Worm (Caenorhabditis elegans) whole organism, L4 larva: ENCODE results near the gene srh-39.

Experiments
- F37D6.2 ChIP-seq: sonication (generic microtip); optimal IDR thresholded peaks from 2 replicates; lab custom pipeline; 2016; ENCODE audit warnings: mild to moderate bottlenecking, missing genetic modification characterization, missing compliant biosample characterization
- F44E2.7 ChIP-seq: fragments of 200-800 bp; sonication (Bioruptor generic); IDR thresholded peaks from 2 replicates; pipeline ENCODE4 v2.1.2; 2022; ENCODE audit warnings: missing genetic modification characterization, missing compliant biosample characterization
- T20F7.1 ChIP-seq: fragments of 200-800 bp; sonication (Bioruptor generic); optimal IDR thresholded peaks from 2 replicates; lab custom pipeline; 2018; ENCODE audit warnings: mild to moderate bottlenecking, missing genetic modification characterization, missing compliant biosample characterization
- Y5F2A.4 ChIP-seq: fragments of 200-800 bp; sonication (Bioruptor generic); optimal IDR thresholded peaks from 2 replicates; lab custom pipeline; 2018; ENCODE audit warnings: mild to moderate bottlenecking, missing genetic modification characterization, missing compliant biosample characterization
- ZK337.2 ChIP-seq: fragments of 200-800 bp; sonication (Bioruptor generic); IDR thresholded peaks from 2 replicates; pipeline ENCODE4 v1.3.6; 2022; ENCODE audit warnings: missing genetic modification reagents, missing genetic modification characterization, missing compliant biosample characterization
- ZK546.5 ChIP-seq, 2 experiments: sonication (generic microtip); optimal IDR thresholded peaks; 2 replicates each; lab custom pipeline; 2017; ENCODE audit warnings: missing biosample characterization in 2 of 2, missing genetic modification characterization in 2 of 2
- aly-2 ChIP-seq: sonication (generic microtip); optimal IDR thresholded peaks from 2 replicates; lab custom pipeline; 2018; ENCODE audit warnings: missing biosample characterization, missing genetic modification characterization
- ceh-28 ChIP-seq: fragments of 150-350 bp; optimal IDR thresholded peaks from 2 replicates; lab custom pipeline; 2014; ENCODE audit warnings: missing biosample characterization, missing genetic modification reagents, missing genetic modification characterization
- ceh-44 ChIP-seq: fragments of 200-800 bp; sonication (Bioruptor generic); IDR thresholded peaks from 2 replicates; pipeline ENCODE4 v1.3.6; 2022; ENCODE audit warnings: missing genetic modification reagents, missing genetic modification characterization, missing compliant biosample characterization
- ceh-62 ChIP-seq: sonication (generic microtip); optimal IDR thresholded peaks from 2 replicates; lab custom pipeline; 2017; ENCODE audit warnings: missing biosample characterization, missing genetic modification characterization
- ces-1 ChIP-seq: fragments of 150-350 bp; sonication (generic microtip); optimal IDR thresholded peaks from 4 replicates; lab custom pipeline; 2014; ENCODE audit warnings: missing biosample characterization, missing genetic modification reagents, missing genetic modification characterization
- daf-19 ChIP-seq: fragments of 200-800 bp; sonication (Bioruptor generic); conservative IDR thresholded peaks from 2 replicates; pipeline ENCODE4 v1.3.6; 2022; ENCODE audit warnings: missing genetic modification characterization, missing compliant biosample characterization
- dmd-6 ChIP-seq: fragments of 200-800 bp; sonication (Bioruptor generic); IDR thresholded peaks from 2 replicates; pipeline ENCODE4 v1.3.6; 2022; ENCODE audit warnings: missing genetic modification reagents, missing genetic modification characterization, missing compliant biosample characterization
- dve-1 ChIP-seq: sonication (generic microtip); optimal IDR thresholded peaks from 2 replicates; lab custom pipeline; 2017; ENCODE audit warnings: antibody characterized with exemption, mild to moderate bottlenecking, missing genetic modification characterization, missing compliant biosample characterization; ENCODE audit not compliant: insufficient read depth
- egl-43 ChIP-seq: fragments of 200-800 bp; sonication (Bioruptor generic); IDR thresholded peaks from 2 replicates; pipeline ENCODE4 v1.3.6; 2022; ENCODE audit warnings: missing genetic modification reagents, missing genetic modification characterization, missing compliant biosample characterization
- fos-1 ChIP-seq: fragments of 150-350 bp; optimal IDR thresholded peaks from 2 replicates; lab custom pipeline; 2014; ENCODE audit warnings: missing biosample characterization, missing genetic modification characterization
- gei-8 ChIP-seq: fragments of 200-800 bp; sonication (Bioruptor generic); optimal IDR thresholded peaks from 2 replicates; lab custom pipeline; 2018; ENCODE audit warnings: mild to moderate bottlenecking, missing genetic modification characterization, missing compliant biosample characterization
- hlh-11 ChIP-seq: fragments of 200-800 bp; sonication (Bioruptor generic); optimal IDR thresholded peaks from 2 replicates; lab custom pipeline; 2018; ENCODE audit warnings: mild to moderate bottlenecking, missing genetic modification characterization, missing compliant biosample characterization
- hmg-1.1 ChIP-seq: fragments of 200-800 bp; sonication (Bioruptor generic); IDR thresholded peaks from 2 replicates; pipeline ENCODE4 v1.3.6; 2022; ENCODE audit warnings: missing genetic modification reagents, missing genetic modification characterization, missing compliant biosample characterization
- lin-1 ChIP-seq: fragments of 200-800 bp; sonication (Bioruptor generic); IDR thresholded peaks from 2 replicates; pipeline ENCODE4 v1.3.6; 2022; ENCODE audit warnings: missing genetic modification reagents, missing genetic modification characterization, missing compliant biosample characterization
- lin-13 ChIP-seq: fragments of 150-350 bp; optimal IDR thresholded peaks from 2 replicates; lab custom pipeline; 2014; ENCODE audit warnings: missing biosample characterization, missing genetic modification reagents, missing genetic modification characterization
- lin-15B ChIP-seq: fragments of 150-350 bp; sonication (generic microtip); optimal IDR thresholded peaks from 3 replicates; lab custom pipeline; 2014; ENCODE audit warnings: missing biosample characterization, missing genetic modification characterization
- lin-38 ChIP-seq: fragments of 200-800 bp; sonication (Bioruptor generic); IDR thresholded peaks from 2 replicates; pipeline ENCODE4 v1.3.6; 2022; ENCODE audit warnings: missing genetic modification reagents, missing genetic modification characterization, missing compliant biosample characterization
- madf-5 ChIP-seq, 2 experiments: fragments of 200-800 bp; sonication (Bioruptor generic); IDR thresholded peaks; 2 replicates each; pipeline ENCODE4 v1.3.6; 2022; ENCODE audit warnings: missing compliant biosample characterization in 2 of 2, missing genetic modification characterization in 2 of 2
- mdl-1 ChIP-seq, 2 experiments: fragments of 150-350 bp in 1 of 2; sonication (generic microtip) in 1 of 2; optimal IDR thresholded peaks; 2 replicates each; lab custom pipeline; 2014 to 2017; ENCODE audit warnings: missing biosample characterization in 2 of 2, missing genetic modification characterization in 2 of 2
- mdt-29 ChIP-seq: fragments of 200-800 bp; sonication (Bioruptor generic); IDR thresholded peaks from 2 replicates; pipeline ENCODE4 v1.3.6; 2022; ENCODE audit warnings: missing genetic modification reagents, missing genetic modification characterization, missing compliant biosample characterization
- nhr-10 ChIP-seq: fragments of 150-350 bp; optimal IDR thresholded peaks from 2 replicates; lab custom pipeline; 2014; ENCODE audit warnings: missing biosample characterization, missing genetic modification characterization
- nhr-102 ChIP-seq: sonication (generic microtip); optimal IDR thresholded peaks from 2 replicates; lab custom pipeline; 2016; ENCODE audit warnings: mild to moderate bottlenecking, missing genetic modification characterization, moderate library complexity, missing compliant biosample characterization
- nhr-25 ChIP-seq: sonication (generic microtip); optimal IDR thresholded peaks from 2 replicates; lab custom pipeline; 2017; ENCODE audit warnings: missing genetic modification characterization, mild to moderate bottlenecking, missing compliant biosample characterization, antibody characterized with exemption, moderate library complexity, borderline replicate concordance; ENCODE audit not compliant: insufficient read depth
- nhr-28 ChIP-seq: fragments of 150-350 bp; optimal IDR thresholded peaks from 2 replicates; lab custom pipeline; 2014; ENCODE audit warnings: missing biosample characterization, missing genetic modification characterization
- nhr-48 ChIP-seq: sonication (generic microtip); optimal IDR thresholded peaks from 2 replicates; lab custom pipeline; 2016; ENCODE audit warnings: mild to moderate bottlenecking, missing genetic modification characterization, missing compliant biosample characterization
- nhr-6 ChIP-seq: fragments of 150-350 bp; optimal IDR thresholded peaks from 2 replicates; lab custom pipeline; 2014; ENCODE audit warnings: missing biosample characterization, missing genetic modification characterization
- nhr-77 ChIP-seq: fragments of 150-350 bp; optimal IDR thresholded peaks from 2 replicates; lab custom pipeline; 2014; ENCODE audit warnings: missing biosample characterization, missing genetic modification characterization
- php-3 ChIP-seq: fragments of 200-800 bp; sonication (Bioruptor generic); IDR thresholded peaks from 2 replicates; pipeline ENCODE4 v1.3.6; 2022; ENCODE audit warnings: missing genetic modification reagents, missing genetic modification characterization, missing compliant biosample characterization
- pqm-1 ChIP-seq: sonication (generic microtip); optimal IDR thresholded peaks from 2 replicates; lab custom pipeline; 2017; ENCODE audit warnings: missing biosample characterization, missing genetic modification characterization
- rbr-2 ChIP-seq: sonication (generic microtip); optimal IDR thresholded peaks from 2 replicates; lab custom pipeline; 2016; ENCODE audit warnings: missing genotype, missing genetic modification characterization, missing compliant biosample characterization
- set-16 ChIP-seq: fragments of 200-800 bp; sonication (Bioruptor generic); IDR thresholded peaks from 2 replicates; pipeline ENCODE4 v1.3.6; 2022; ENCODE audit warnings: missing genetic modification reagents, missing genetic modification characterization, missing compliant biosample characterization
- spr-1 ChIP-seq: sonication (generic microtip); optimal IDR thresholded peaks from 2 replicates; lab custom pipeline; 2016; ENCODE audit warnings: mild to moderate bottlenecking, missing genetic modification characterization, missing compliant biosample characterization
- unc-62 ChIP-seq, 3 experiments: fragments of 150-350 bp in 1 of 3; sonication (generic microtip); optimal IDR thresholded peaks in 2 of 3; peaks in 1 of 3; 1 replicate in 1 of 3; 2 replicates in 2 of 3; lab custom pipeline; 2014 to 2017; ENCODE audit warnings: missing biosample characterization in 3 of 3, missing genetic modification characterization in 3 of 3, missing genetic modification reagents in 3 of 3, missing genotype in 1 of 3
- zfp-2 ChIP-seq: sonication (generic microtip); optimal IDR thresholded peaks from 2 replicates; lab custom pipeline; 2016; ENCODE audit warnings: mild to moderate bottlenecking, missing genetic modification characterization, missing compliant biosample characterization
- zip-2 ChIP-seq: fragments of 150-350 bp; optimal IDR thresholded peaks from 2 replicates; lab custom pipeline; 2014; ENCODE audit warnings: missing biosample characterization, missing genetic modification characterization

Gene srh-39

DNA sequence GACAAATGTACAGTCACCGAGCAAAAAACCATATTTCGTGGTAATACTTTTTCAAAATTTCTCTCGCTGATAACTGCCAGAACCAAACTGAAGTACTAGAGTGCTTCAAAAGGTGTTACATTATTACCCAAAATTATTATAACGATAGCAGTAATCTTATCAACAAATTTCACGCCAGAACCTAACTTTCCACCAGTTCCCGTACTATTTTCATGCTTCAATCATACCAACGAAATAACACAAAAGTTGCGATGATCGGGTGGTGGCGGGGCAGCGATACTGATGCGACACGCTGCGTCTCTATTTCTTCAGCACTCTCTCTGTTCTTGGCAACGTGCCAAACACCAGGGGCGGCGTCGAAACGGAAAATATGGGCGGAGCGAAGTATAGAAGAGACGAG lies 43.6 kb upstream of the srh-39 start (continued):
- TF ChIP-seq ceh-44 (GFP tag; lab: Robert Waterston, UW): no peak
- no peak for TF ChIP-seq mdt-29
- TF ChIP-seq gei-8: no peak
- no peak for TF ChIP-seq F44E2.7
- TF ChIP-seq unc-62 (GFP tag; optimal IDR thresholded peaks at IDR 0.05 in 1 of 2; lab: Kevin White, UChicago): peak in 1 of 2 experiments; percentile 93
- no peak for TF ChIP-seq unc-62 (tag; optimal IDR thresholded peaks at IDR 0.05; lab: Kevin White, UChicago)
- no peak for TF ChIP-seq egl-43 (GFP tag; lab: Robert Waterston, UW)
- peak; percentile 33 for TF ChIP-seq nhr-77 (tag; lab: Kevin White, UChicago)
- TF ChIP-seq ZK546.5 (tag; optimal IDR thresholded peaks at IDR 0.05; lab: Kevin White, UChicago): no peak
- no peak for TF ChIP-seq madf-5 (GFP tag; IDR thresholded peaks at IDR 0.05; lab: Robert Waterston, UW)
- TF ChIP-seq Y5F2A.4 (GFP tag; lab: Kevin White, UChicago): no peak
- no peak for TF ChIP-seq aly-2
- TF ChIP-seq fos-1: no peak
- peak; percentile 87 for TF ChIP-seq hlh-11 (tag; lab: Kevin White, UChicago)
- TF ChIP-seq ces-1 (GFP tag; lab: Kevin White, UChicago): no peak
- no peak for TF ChIP-seq nhr-6 (tag; lab: Kevin White, UChicago)
- no peak for TF ChIP-seq nhr-25 (tag; lab: Kevin White, UChicago)
- TF ChIP-seq daf-19 (GFP tag; lab: Robert Waterston, UW): no peak
- TF ChIP-seq lin-13 (GFP tag; lab: Kevin White, UChicago): no peak
- no peak for TF ChIP-seq lin-38 (GFP tag; lab: Robert Waterston, UW)
- TF ChIP-seq dve-1: peak; percentile 70
- peak; percentile 16 for TF ChIP-seq nhr-102 (tag; lab: Kevin White, UChicago)
- peak in 1 of 2 experiments; percentile 31 for TF ChIP-seq mdl-1 (tag; optimal IDR thresholded peaks at IDR 0.05; lab: Kevin White, UChicago)
- no peak; the same call in 1 of the 2 replicates for TF ChIP-seq set-16 (GFP tag; lab: Robert Waterston, UW)
- TF ChIP-seq hmg-1.1 (GFP tag; lab: Robert Waterston, UW): no peak
- TF ChIP-seq lin-1 (GFP tag; lab: Robert Waterston, UW): peak; percentile 40; the same call in 1 of the 2 replicates
- TF ChIP-seq zfp-2 (tag; lab: Kevin White, UChicago): no peak
- no peak for TF ChIP-seq zip-2 (tag; lab: Kevin White, UChicago)
- no peak for TF ChIP-seq nhr-10 (tag; lab: Kevin White, UChicago)
- peak; percentile 78 for TF ChIP-seq nhr-28 (tag; lab: Kevin White, UChicago)
- TF ChIP-seq nhr-48: peak; percentile 68
- TF ChIP-seq php-3 (GFP tag; lab: Robert Waterston, UW): peak; percentile 72; the same call in 1 of the 2 replicates
- peak; percentile 8 for TF ChIP-seq T20F7.1 (GFP tag; lab: Kevin White, UChicago)
- TF ChIP-seq dmd-6 (GFP tag; lab: Robert Waterston, UW): peak; percentile 86
- peak; percentile 95 for TF ChIP-seq pqm-1
- no peak for TF ChIP-seq lin-15B (tag; lab: Kevin White, UChicago)
- no peak for TF ChIP-seq F37D6.2 (tag; lab: Kevin White, UChicago)
- no peak for TF ChIP-seq spr-1 (tag; lab: Kevin White, UChicago)

DNA sequence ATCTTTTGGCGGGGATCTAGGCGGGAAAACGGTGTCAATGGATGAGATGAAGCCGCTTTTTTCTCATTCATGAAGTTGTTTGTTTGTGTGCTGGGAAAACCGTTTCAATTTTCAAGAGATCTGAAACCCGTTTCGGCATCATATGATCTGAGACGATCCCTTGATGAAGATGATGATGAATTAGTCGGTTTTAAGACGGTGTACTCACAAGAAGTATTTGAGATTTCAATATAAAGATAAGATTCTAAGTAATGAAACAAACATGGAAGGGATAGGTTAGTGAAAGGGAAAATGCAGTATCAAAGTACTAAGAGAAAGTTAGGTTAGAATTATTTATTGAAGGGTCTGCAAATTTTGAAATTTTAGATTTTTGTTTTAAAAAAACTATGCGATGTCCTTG lies 42.8 kb upstream of the srh-39 start:
- no peak for TF ChIP-seq lin-13 (GFP tag; lab: Kevin White, UChicago)
- TF ChIP-seq ceh-62 (tag; lab: Kevin White, UChicago): no peak
- TF ChIP-seq unc-62 (GFP tag; optimal IDR thresholded peaks at IDR 0.05 in 1 of 2; lab: Kevin White, UChicago): peak in 1 of 2 experiments; percentile 98
- no peak for TF ChIP-seq unc-62 (tag; optimal IDR thresholded peaks at IDR 0.05; lab: Kevin White, UChicago)
- no peak for TF ChIP-seq nhr-25 (tag; lab: Kevin White, UChicago)
- no peak for TF ChIP-seq nhr-77 (tag; lab: Kevin White, UChicago)
- TF ChIP-seq rbr-2 (tag; lab: Kevin White, UChicago): no peak
- no peak for TF ChIP-seq ceh-28
- no peak for TF ChIP-seq ZK337.2 (GFP tag; lab: Robert Waterston, UW)
